Fruit fly (Drosophila melanogaster) whole organism, adult: ENCODE results near the gene CG8958.

Experiments
- CG12768 ChIP-seq: fragments of 200-800 bp; sonication (Bioruptor generic); optimal IDR thresholded peaks from 2 replicates; lab custom pipeline; 2017; ENCODE audit warnings: missing biosample characterization, missing genetic modification characterization, mild to moderate bottlenecking, moderate library complexity, missing genetic modification reagents
- bab1 ChIP-seq: fragments of 200-800 bp; sonication (Bioruptor generic); optimal IDR thresholded peaks from 3 replicates; lab custom pipeline; 2019; ENCODE audit warnings: missing biosample characterization, mild to moderate bottlenecking, missing genetic modification characterization, moderate library complexity

DNA sequence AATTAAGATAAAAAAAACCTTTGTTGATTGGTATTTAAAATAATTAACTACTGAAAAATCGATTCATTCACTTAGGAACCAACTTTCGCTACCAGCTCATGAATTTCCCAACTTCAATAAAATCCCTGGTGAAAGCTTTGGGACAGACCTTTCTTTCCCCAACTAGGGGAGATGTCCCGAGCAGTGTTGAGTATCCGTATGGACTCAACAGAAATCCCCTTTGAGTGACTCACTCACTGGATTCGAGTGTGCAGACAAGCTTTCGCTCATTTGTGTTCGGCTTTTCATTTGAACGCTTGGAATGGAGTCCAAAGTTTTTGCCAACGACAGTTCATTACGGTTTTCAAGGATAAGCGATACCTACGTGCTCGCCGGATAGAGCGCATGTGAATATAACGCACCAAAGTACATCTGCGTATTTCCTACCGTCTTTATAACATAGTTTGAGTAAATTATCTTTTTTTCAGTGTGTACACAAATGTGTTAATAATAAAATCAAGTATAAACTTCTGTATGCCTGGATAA is 19.6 kb upstream of the CG8958 start, which contains the start of gene dpr18:
- TF ChIP-seq CG12768 (GFP tag; lab: Kevin White, UChicago) (no peak), bab1 (GFP tag; lab: Kevin White, UChicago) (no peak)
